Fruit fly (Drosophila melanogaster) whole organism, embryonic: ENCODE measurements around the gene mgr.

ENCODE experiments used
- Atf-2 ChIP-seq: fragments of 200-800 bp; sonication (Bioruptor generic); optimal IDR thresholded peaks from 2 replicates; lab custom pipeline; 2016; ENCODE audit warnings: missing biosample characterization, missing genetic modification characterization
- Bdp1 ChIP-seq: fragments of 200-800 bp; sonication (Bioruptor generic); optimal IDR thresholded peaks from 3 replicates; lab custom pipeline; 2016; ENCODE audit warnings: missing biosample characterization, missing genetic modification characterization
- CG10543 ChIP-seq: fragments of 200-800 bp; sonication (Bioruptor generic); optimal IDR thresholded peaks from 3 replicates; lab custom pipeline; 2017; ENCODE audit warnings: missing biosample characterization, mild to moderate bottlenecking, missing genetic modification characterization, moderate library complexity
- CG11093 ChIP-seq: fragments of 200-800 bp; sonication (Bioruptor generic); IDR thresholded peaks from 3 replicates; pipeline ENCODE4 v1.3.6; 2022; ENCODE audit warnings: missing biosample characterization, missing genetic modification characterization
- CG11696 ChIP-seq: fragments of 200-800 bp; sonication (Bioruptor generic); IDR thresholded peaks from 2 replicates; pipeline ENCODE4 v1.3.6; 2022; ENCODE audit warnings: missing biosample characterization, missing genetic modification characterization
- CG12299 ChIP-seq: fragments of 200-800 bp; sonication (Bioruptor generic); optimal IDR thresholded peaks from 2 replicates; lab custom pipeline; 2018; ENCODE audit warnings: missing biosample characterization, mild to moderate bottlenecking, missing genetic modification characterization
- CG12942 ChIP-seq: fragments of 200-800 bp; sonication (Bioruptor generic); optimal IDR thresholded peaks from 3 replicates; lab custom pipeline; 2016; ENCODE audit warnings: missing biosample characterization, missing genetic modification characterization
- CG14860 ChIP-seq: fragments of 200-800 bp; sonication (Bioruptor generic); IDR thresholded peaks from 3 replicates; pipeline ENCODE4 v1.3.6; 2022; ENCODE audit warnings: missing biosample characterization, missing genetic modification characterization; ENCODE audit not compliant: partially characterized antibody
- CG17802 ChIP-seq: fragments of 200-800 bp; sonication (Bioruptor generic); optimal IDR thresholded peaks from 2 replicates; lab custom pipeline; 2018; ENCODE audit warnings: missing biosample characterization, mild to moderate bottlenecking, missing genetic modification characterization, moderate library complexity
- CG2116 ChIP-seq: fragments of 200-800 bp; sonication (Bioruptor generic); optimal IDR thresholded peaks from 3 replicates; lab custom pipeline; 2018; ENCODE audit warnings: missing biosample characterization, mild to moderate bottlenecking, missing genetic modification characterization
- CG2199 ChIP-seq: fragments of 200-800 bp; sonication (Bioruptor generic); IDR thresholded peaks from 3 replicates; pipeline ENCODE4 v1.3.6; 2022; ENCODE audit warnings: missing biosample characterization, missing genetic modification characterization
- CG2712 ChIP-seq: fragments of 200-800 bp; optimal IDR thresholded peaks from 3 replicates; lab custom pipeline; 2019; ENCODE audit warnings: missing biosample characterization, mild to moderate bottlenecking, missing genetic modification characterization, moderate library complexity
- CG31224 ChIP-seq: fragments of 200-800 bp; sonication (Bioruptor generic); IDR thresholded peaks from 2 replicates; pipeline ENCODE4 v1.3.6; 2022; ENCODE audit warnings: missing biosample characterization, missing genetic modification characterization
- CG31365 ChIP-seq: fragments of 200-800 bp; sonication (Bioruptor generic); optimal IDR thresholded peaks from 2 replicates; lab custom pipeline; 2018; ENCODE audit warnings: missing biosample characterization, mild to moderate bottlenecking, missing genetic modification characterization
- CG32532 ChIP-seq: fragments of 200-800 bp; sonication (Bioruptor generic); IDR thresholded peaks from 2 replicates; pipeline ENCODE4 v1.3.6; 2022; ENCODE audit warnings: missing biosample characterization, missing genetic modification characterization
- CG43689 ChIP-seq: fragments of 200-800 bp; sonication (Bioruptor generic); IDR thresholded peaks from 2 replicates; pipeline ENCODE4 v1.3.6; 2022; ENCODE audit warnings: missing biosample characterization, missing genetic modification characterization
- CG4617 ChIP-seq: fragments of 200-800 bp; sonication (Bioruptor generic); optimal IDR thresholded peaks from 3 replicates; lab custom pipeline; 2016; ENCODE audit warnings: missing biosample characterization, missing genetic modification characterization, borderline replicate concordance
- CG5953 ChIP-seq: fragments of 200-800 bp; sonication (Bioruptor generic); IDR thresholded peaks from 2 replicates; pipeline ENCODE4 v1.3.6; 2022; ENCODE audit warnings: missing biosample characterization, missing genetic modification characterization
- CG8281 ChIP-seq: fragments of 200-800 bp; sonication (Bioruptor generic); optimal IDR thresholded peaks from 2 replicates; lab custom pipeline; 2018; ENCODE audit warnings: missing biosample characterization, mild to moderate bottlenecking, missing genetic modification characterization, moderate library complexity
- CG8359 ChIP-seq: fragments of 200-800 bp; sonication (Bioruptor generic); optimal IDR thresholded peaks from 2 replicates; lab custom pipeline; 2017; ENCODE audit warnings: missing biosample characterization, mild to moderate bottlenecking, missing genetic modification characterization, borderline replicate concordance
- CG9817 ChIP-seq: fragments of 200-800 bp; sonication (Bioruptor generic); optimal IDR thresholded peaks from 2 replicates; lab custom pipeline; 2018; ENCODE audit warnings: missing biosample characterization, mild to moderate bottlenecking, missing genetic modification characterization, moderate library complexity
- Camta ChIP-seq: fragments of 200-800 bp; sonication (Bioruptor generic); optimal IDR thresholded peaks from 2 replicates; lab custom pipeline; 2016; ENCODE audit warnings: missing biosample characterization, missing genetic modification characterization
- Dek ChIP-seq: fragments of 200-800 bp; sonication (Bioruptor generic); optimal IDR thresholded peaks from 3 replicates; lab custom pipeline; 2019; ENCODE audit warnings: missing biosample characterization, mild to moderate bottlenecking, missing genetic modification characterization, moderate library complexity
- E2f1 ChIP-seq: fragments of 200-800 bp; sonication (Bioruptor generic); IDR thresholded peaks from 2 replicates; pipeline ENCODE4 v1.3.6; 2022; ENCODE audit warnings: missing biosample characterization, missing genetic modification characterization
- Fer1 ChIP-seq: fragments of 200-800 bp; sonication (Bioruptor generic); optimal IDR thresholded peaks from 2 replicates; lab custom pipeline; 2017; ENCODE audit warnings: missing biosample characterization, mild to moderate bottlenecking, missing genetic modification characterization
- Hmr ChIP-seq: fragments of 200-800 bp; sonication (Bioruptor generic); optimal IDR thresholded peaks from 3 replicates; lab custom pipeline; 2017; ENCODE audit warnings: mild to moderate bottlenecking, missing biosample characterization, missing genetic modification reagents, missing genetic modification characterization
- Kr ChIP-seq: fragments of 200-800 bp; sonication (Bioruptor generic); optimal IDR thresholded peaks from 2 replicates; lab custom pipeline; 2017; ENCODE audit warnings: missing biosample characterization, mild to moderate bottlenecking, missing genetic modification characterization
- Ptx1 ChIP-seq: fragments of 200-800 bp; sonication (Bioruptor generic); IDR thresholded peaks from 2 replicates; pipeline ENCODE4 v1.3.6; 2022; ENCODE audit warnings: missing biosample characterization, missing genetic modification characterization
- Side ChIP-seq: fragments of 200-800 bp; sonication (Bioruptor generic); optimal IDR thresholded peaks from 2 replicates; lab custom pipeline; 2016; ENCODE audit warnings: missing biosample characterization, missing genetic modification characterization
- ab ChIP-seq: fragments of 200-800 bp; sonication (Bioruptor generic); optimal IDR thresholded peaks from 2 replicates; lab custom pipeline; 2016; ENCODE audit warnings: missing biosample characterization, missing genetic modification characterization
- cad ChIP-seq: fragments of >200 bp; optimal IDR thresholded peaks from 2 replicates; lab custom pipeline; 2017; ENCODE audit warnings: missing biosample characterization, missing genetic modification characterization
- caup ChIP-seq: fragments of 200-800 bp; sonication (Bioruptor generic); optimal IDR thresholded peaks from 3 replicates; lab custom pipeline; 2017; ENCODE audit warnings: missing biosample characterization, mild to moderate bottlenecking, missing genetic modification characterization, moderate library complexity; ENCODE audit not compliant: severe bottlenecking
- fu2 ChIP-seq: fragments of 200-800 bp; sonication (Bioruptor generic); optimal IDR thresholded peaks from 2 replicates; lab custom pipeline; 2016; ENCODE audit warnings: missing biosample characterization, missing genetic modification characterization
- grau ChIP-seq: fragments of 200-800 bp; optimal IDR thresholded peaks from 3 replicates; lab custom pipeline; 2019; ENCODE audit warnings: missing biosample characterization, mild to moderate bottlenecking, missing genetic modification characterization, moderate library complexity
- gro ChIP-seq: fragments of 200-800 bp; sonication (Bioruptor generic); optimal IDR thresholded peaks from 2 replicates; lab custom pipeline; 2016; ENCODE audit warnings: missing biosample characterization, missing genetic modification characterization
- klu ChIP-seq: fragments of 200-800 bp; sonication (Bioruptor generic); IDR thresholded peaks from 2 replicates; pipeline ENCODE4 v1.3.6; 2022; ENCODE audit warnings: missing biosample characterization, missing genetic modification characterization
- lab ChIP-seq: fragments of 200-800 bp; sonication (Bioruptor generic); optimal IDR thresholded peaks from 3 replicates; lab custom pipeline; 2017; ENCODE audit warnings: missing biosample characterization, missing genetic modification characterization, mild to moderate bottlenecking, moderate library complexity, missing genetic modification reagents
- lola ChIP-seq, 3 experiments: fragments of >200 bp in 2 of 3; fragments of 200-800 bp in 1 of 3; sonication (Bioruptor generic) in 1 of 3; optimal IDR thresholded peaks; 2 replicates each; lab custom pipeline; 2017 to 2019; ENCODE audit warnings: missing biosample characterization in 3 of 3, missing genetic modification characterization in 3 of 3, mild to moderate bottlenecking in 1 of 3, moderate library complexity in 1 of 3
- oc ChIP-seq: fragments of 200-800 bp; sonication (Bioruptor generic); optimal IDR thresholded peaks from 2 replicates; lab custom pipeline; 2018; ENCODE audit warnings: missing biosample characterization, mild to moderate bottlenecking, missing genetic modification characterization, moderate library complexity
- odd ChIP-seq: fragments of 200-800 bp; sonication (Bioruptor generic); optimal IDR thresholded peaks from 2 replicates; lab custom pipeline; 2017; ENCODE audit warnings: missing biosample characterization, mild to moderate bottlenecking, missing genetic modification characterization
- p53 ChIP-seq: fragments of 200-800 bp; sonication (Bioruptor generic); optimal IDR thresholded peaks from 2 replicates; lab custom pipeline; 2016; ENCODE audit warnings: missing biosample characterization, missing genetic modification characterization
- pfk ChIP-seq: fragments of 200-800 bp; sonication (Bioruptor generic); optimal IDR thresholded peaks from 2 replicates; lab custom pipeline; 2018; ENCODE audit warnings: missing biosample characterization, mild to moderate bottlenecking, missing genetic modification characterization, moderate library complexity
- psq ChIP-seq: fragments of 200-800 bp; sonication (Bioruptor generic); optimal IDR thresholded peaks from 2 replicates; lab custom pipeline; 2017; ENCODE audit warnings: missing biosample characterization, missing genetic modification characterization
- ro ChIP-seq: fragments of 200-800 bp; sonication (Bioruptor generic); IDR thresholded peaks from 2 replicates; pipeline ENCODE4 v1.3.6; 2022; ENCODE audit warnings: missing biosample characterization, missing genetic modification characterization
- sima ChIP-seq: fragments of 200-800 bp; sonication (Bioruptor generic); optimal IDR thresholded peaks from 2 replicates; lab custom pipeline; 2016; ENCODE audit warnings: missing biosample characterization, missing genetic modification characterization
- sug ChIP-seq: fragments of 200-800 bp; optimal IDR thresholded peaks from 2 replicates; lab custom pipeline; 2019; ENCODE audit warnings: missing biosample characterization, mild to moderate bottlenecking, missing genetic modification characterization, moderate library complexity
- vnd ChIP-seq: fragments of 200-800 bp; sonication (Bioruptor generic); IDR thresholded peaks from 3 replicates; pipeline ENCODE4 v1.3.6; 2022; ENCODE audit warnings: missing biosample characterization, missing genetic modification characterization; ENCODE audit not compliant: partially characterized antibody
- zen ChIP-seq: fragments of 200-800 bp; sonication (Bioruptor generic); optimal IDR thresholded peaks from 3 replicates; lab custom pipeline; 2018; ENCODE audit warnings: missing biosample characterization, mild to moderate bottlenecking, missing genetic modification characterization, moderate library complexity

mgr gene

DNA sequence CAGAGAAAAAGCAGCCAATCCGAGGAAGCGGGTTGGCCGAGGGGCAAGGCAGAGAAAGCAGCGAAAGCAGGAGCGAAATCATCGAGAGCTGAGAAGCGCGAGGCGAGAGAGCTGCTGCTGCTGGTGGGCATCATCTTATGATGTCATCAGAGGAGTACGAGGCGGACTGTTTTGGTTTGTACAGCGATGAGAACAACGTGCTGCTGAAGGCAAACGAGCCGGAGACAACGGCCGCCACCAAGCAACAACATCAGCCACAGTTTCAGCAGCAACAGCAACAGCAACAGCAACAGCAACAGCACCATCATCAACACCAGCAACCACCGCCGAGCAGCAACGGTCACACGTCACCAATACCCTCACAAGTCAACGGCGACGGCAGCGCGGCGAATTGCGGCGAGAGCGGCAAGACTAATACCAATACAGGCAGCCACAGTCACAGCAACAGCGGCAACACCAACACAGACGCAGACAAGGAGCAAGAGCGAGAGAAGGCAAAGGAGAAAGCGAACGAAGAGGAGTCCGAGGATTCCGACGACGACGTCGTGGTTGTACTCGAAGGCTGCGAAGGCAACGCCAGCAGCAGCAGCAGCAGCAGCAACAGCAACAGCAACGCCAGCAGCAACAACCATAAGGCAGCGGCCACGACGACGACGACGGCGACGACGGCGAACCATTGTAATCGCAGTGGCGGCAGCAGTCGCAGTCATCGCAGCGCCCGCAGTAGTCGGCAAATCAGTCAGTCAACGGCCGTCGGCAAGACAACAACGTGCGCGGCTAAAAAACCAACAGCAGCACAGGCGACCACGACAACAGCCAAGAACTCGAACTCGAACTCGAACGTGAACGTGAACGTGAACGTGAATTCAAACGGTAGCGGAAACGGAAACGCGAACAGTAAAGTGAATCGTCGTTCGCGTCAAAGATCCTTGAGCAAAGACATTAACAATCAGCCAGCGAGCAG, 37.3 kb downstream of the mgr start (continued):
- TF ChIP-seq p53 (GFP tag; lab: Kevin White, UChicago) (no peak), ab (GFP tag; lab: Kevin White, UChicago) (no peak), Kr (GFP tag; lab: Kevin White, UChicago) (no peak), sug (no peak), Side (GFP tag; lab: Kevin White, UChicago) (no peak), cad (GFP tag; lab: Kevin White, UChicago) (no peak), odd (peak; percentile 63), CG8281 (tag; lab: Kevin White, UChicago) (no peak), fu2 (no peak), caup (GFP tag; lab: Kevin White, UChicago) (peak; percentile 7), CG17802 (tag; lab: Kevin White, UChicago) (no peak), CG5953 (GFP tag; lab: Robert Waterston, UW) (no peak), CG11093 (GFP tag; lab: Robert Waterston, UW) (no peak), CG12299 (tag; lab: Kevin White, UChicago) (no peak), ro (no peak), Bdp1 (GFP tag; lab: Kevin White, UChicago) (peak; percentile 22), gro (GFP tag; lab: Kevin White, UChicago) (no peak), Fer1 (no peak), CG12942 (GFP tag; lab: Kevin White, UChicago) (no peak), Camta (GFP tag; lab: Kevin White, UChicago) (peak; percentile 14), CG8359 (GFP tag; lab: Kevin White, UChicago) (no peak), sima (GFP tag; lab: Kevin White, UChicago) (no peak), CG43689 (no peak), CG2712 (tag; lab: Kevin White, UChicago) (peak; percentile 43), klu (GFP tag; lab: Robert Waterston, UW) (no peak), Hmr (peak; percentile 21), zen (peak; percentile 32), oc (tag; lab: Kevin White, UChicago) (peak; percentile 23), vnd (GFP tag; lab: Robert Waterston, UW) (no peak), CG2199 (GFP tag; lab: Robert Waterston, UW) (peak; percentile 40; the same call in 1 of the 3 replicates), CG4617 (GFP tag; lab: Kevin White, UChicago) (no peak), CG10543 (GFP tag; lab: Kevin White, UChicago) (peak; percentile 13), lola (GFP tag; optimal IDR thresholded peaks at IDR 0.05; lab: Kevin White, UChicago) (no peak), grau (tag; lab: Kevin White, UChicago) (peak; percentile 9), CG31365 (tag; lab: Kevin White, UChicago) (no peak), CG11696 (GFP tag; lab: Robert Waterston, UW) (no peak), psq (GFP tag; lab: Kevin White, UChicago) (no peak), CG14860 (GFP tag; lab: Robert Waterston, UW) (no peak), Dek (tag; lab: Kevin White, UChicago) (no peak), E2f1 (no peak), Ptx1 (GFP tag; lab: Robert Waterston, UW) (no peak), lab (GFP tag; lab: Kevin White, UChicago) (peak; percentile 34), CG31224 (GFP tag; lab: Robert Waterston, UW) (no peak), Atf-2 (GFP tag; lab: Kevin White, UChicago) (no peak), CG2116 (GFP tag; lab: Kevin White, UChicago) (peak; percentile 11), CG32532 (peak; percentile 7; the same call in 1 of the 2 replicates), CG9817 (no peak), pfk (GFP tag; lab: Kevin White, UChicago) (no peak)
